Fruit fly (Drosophila melanogaster): ENCODE data around the gene CG6793.

The CG6793 gene

dm6 chr3L:12083861-12084260 lies 41.7 kb downstream of the CG6793 start:
- TF ChIP-seq CG6808 (GFP tag; optimal IDR thresholded peaks at IDR 0.05) (no peak), Eip78C (GFP tag) (peak; percentile 1), fkh (GFP tag; optimal IDR thresholded peaks at IDR 0.05) (peak; percentile 89), vri (GFP tag; optimal IDR thresholded peaks at IDR 0.05) (peak; percentile 54)

DNA sequence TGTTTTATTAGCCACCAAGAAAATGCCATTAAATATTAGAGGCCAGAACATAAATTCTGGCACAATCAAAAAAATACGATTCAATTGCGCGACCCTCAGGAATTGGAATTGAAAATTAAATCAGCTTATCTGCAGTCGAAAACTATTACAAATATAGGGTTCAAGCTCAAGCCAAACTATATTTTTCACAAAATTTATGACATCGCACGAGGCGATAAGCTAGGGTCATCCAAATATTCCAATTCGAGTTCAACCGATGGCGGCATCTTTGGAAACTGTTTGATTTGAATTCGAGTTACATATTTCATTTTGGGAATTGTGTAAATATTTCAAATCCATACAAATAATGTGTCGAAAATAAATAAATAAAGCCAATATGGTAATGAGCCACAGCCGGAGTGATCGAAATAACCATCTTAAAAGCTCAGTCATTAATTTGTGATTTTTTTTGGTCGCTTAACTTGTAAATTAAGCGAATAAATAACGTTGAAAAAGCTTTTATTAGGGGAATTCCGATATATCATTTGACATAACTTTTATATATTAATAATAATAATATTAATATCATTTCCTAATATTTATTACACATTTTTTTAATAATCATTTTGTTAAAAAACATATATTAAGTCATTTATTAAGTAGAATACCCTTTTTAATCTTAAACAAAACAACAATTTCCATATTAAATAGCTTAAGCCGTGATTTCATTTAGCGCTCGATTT lies 42.9 kb downstream of the CG6793 start:
- TF ChIP-seq svp (GFP tag), result peak; percentile 19
- TF ChIP-seq CG6792 (GFP tag; optimal IDR thresholded peaks at IDR 0.05), result no peak
- no peak for TF ChIP-seq Sox102F (GFP tag; optimal IDR thresholded peaks at IDR 0.05)
- peak; percentile 2 for TF ChIP-seq fkh (GFP tag; optimal IDR thresholded peaks at IDR 0.05)
- TF ChIP-seq Hr4 (GFP tag; optimal IDR thresholded peaks at IDR 0.05), result no peak
- TF ChIP-seq Hr39 (GFP tag; optimal IDR thresholded peaks at IDR 0.05), result no peak
- no peak for TF ChIP-seq CG10669 (GFP tag; optimal IDR thresholded peaks at IDR 0.05)
- no peak for TF ChIP-seq ss (GFP tag; optimal IDR thresholded peaks at IDR 0.05)
- no peak for TF ChIP-seq CG10631 (GFP tag; optimal IDR thresholded peaks at IDR 0.05)
- no peak for TF ChIP-seq net (GFP tag; optimal IDR thresholded peaks at IDR 0.05)
- no peak for TF ChIP-seq CG32006 (GFP tag; optimal IDR thresholded peaks at IDR 0.05)
- no peak for TF ChIP-seq topi (GFP tag; optimal IDR thresholded peaks at IDR 0.05)
- TF ChIP-seq Eip75B (GFP tag; optimal IDR thresholded peaks at IDR 0.05), result no peak
- TF ChIP-seq dsx (GFP tag; optimal IDR thresholded peaks at IDR 0.05; ENCODE audit: poor library complexity, severe bottlenecking), result no peak

DNA sequence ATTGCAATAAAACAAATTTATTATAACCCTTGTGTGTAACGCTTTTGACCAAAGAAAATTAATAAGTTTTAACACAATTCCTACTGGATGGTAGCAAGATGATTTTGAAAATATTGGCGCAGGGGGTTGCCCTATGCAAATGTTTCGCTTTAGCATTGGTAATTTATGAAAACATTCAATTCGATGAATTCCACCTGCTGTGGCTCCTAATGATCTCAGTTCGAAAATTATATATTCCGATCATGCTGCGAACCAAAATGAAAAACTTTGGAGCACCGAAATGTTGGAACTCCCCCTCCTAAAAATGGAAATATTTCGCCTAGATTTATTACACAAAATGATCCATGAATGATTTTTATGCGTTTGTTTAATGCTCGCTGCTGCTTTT lies 43.5 kb downstream of the CG6793 start:
- TF ChIP-seq dsx (GFP tag; optimal IDR thresholded peaks at IDR 0.05; ENCODE audit: poor library complexity, severe bottlenecking) (no peak), Met (GFP tag; optimal IDR thresholded peaks at IDR 0.05) (no peak), Hr38 (GFP tag; optimal IDR thresholded peaks at IDR 0.05) (no peak), spab (GFP tag; optimal IDR thresholded peaks at IDR 0.05) (no peak), CG16779 (tag; optimal IDR thresholded peaks at IDR 0.05) (no peak), eg (GFP tag; IDR thresholded peaks at IDR 0.05) (no peak), svp (GFP tag) (no peak), CG6276 (GFP tag; optimal IDR thresholded peaks at IDR 0.05) (no peak), CG4318 (GFP tag; optimal IDR thresholded peaks at IDR 0.05) (no peak), salr (GFP tag; optimal IDR thresholded peaks at IDR 0.05) (no peak), Hr39 (GFP tag; optimal IDR thresholded peaks at IDR 0.05) (no peak), Eip93F (GFP tag; optimal IDR thresholded peaks at IDR 0.05) (no peak), Sox102F (GFP tag; optimal IDR thresholded peaks at IDR 0.05) (no peak)

DNA sequence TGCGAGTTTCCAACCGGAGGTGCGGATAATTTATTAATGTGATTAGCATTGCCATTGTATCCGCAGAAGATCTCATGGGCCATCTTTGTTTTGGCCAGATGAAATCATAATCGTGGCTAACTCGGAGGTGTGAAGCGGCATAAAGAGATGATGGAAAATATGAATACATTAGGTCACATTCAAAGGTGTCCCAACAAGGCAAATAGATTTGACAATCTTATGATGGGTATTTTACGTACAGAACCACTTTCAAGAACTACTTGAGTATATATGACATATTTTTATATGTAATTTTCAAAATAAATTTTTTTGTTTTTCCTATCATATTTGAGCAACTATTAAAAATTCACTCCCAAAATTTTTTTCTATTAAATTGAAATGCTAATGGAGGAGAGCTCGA lies 46.1 kb downstream of the CG6793 start, which contains the start of gene CG17154:
TSS of gene CG17154 (plus strand) at position 301 of the 400 bp plus-strand sequence.
- TF ChIP-seq Eip78C (GFP tag) (peak; percentile 14), CG8119 (GFP tag; IDR thresholded peaks at IDR 0.05) (no peak), Eip93F (GFP tag; optimal IDR thresholded peaks at IDR 0.05) (no peak)

DNA sequence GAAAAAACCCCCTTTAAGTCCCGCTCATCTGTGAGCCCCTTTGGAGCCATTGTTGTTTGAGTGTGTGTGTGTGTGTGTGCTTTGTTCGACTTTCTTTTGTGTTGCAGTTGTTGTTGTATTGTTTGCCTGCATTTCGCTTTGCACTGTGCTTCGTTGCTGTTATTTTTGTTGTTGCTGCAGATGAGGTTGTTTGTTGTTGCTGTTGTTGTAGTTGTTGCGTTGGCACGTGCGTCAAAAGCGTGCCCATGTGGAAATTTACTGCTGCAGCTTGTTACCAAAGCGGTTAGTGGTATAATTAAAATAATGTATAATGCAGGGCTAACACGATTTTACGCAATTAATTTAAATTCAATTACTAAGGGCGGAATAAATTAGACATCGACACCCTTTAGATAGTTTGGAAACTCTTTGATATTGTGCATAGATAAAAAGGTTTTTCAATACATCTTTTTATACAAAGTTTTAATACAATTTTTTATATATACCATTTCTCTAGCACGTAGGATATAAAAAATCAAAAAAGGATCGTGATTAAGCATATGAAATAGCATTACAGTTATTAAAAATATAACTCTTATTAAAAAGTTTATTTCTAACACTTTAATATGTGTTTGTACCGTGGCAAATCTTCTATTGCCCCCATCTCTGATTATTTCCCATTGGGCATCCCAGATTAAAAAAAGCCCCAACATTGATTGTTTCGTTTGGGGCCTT lies 48.2 kb downstream of the CG6793 start:
- no peak for TF ChIP-seq CG16779 (tag; optimal IDR thresholded peaks at IDR 0.05)
- TF ChIP-seq pdm3 (GFP tag; optimal IDR thresholded peaks at IDR 0.05), result peak; percentile 66
- TF ChIP-seq Met (GFP tag; optimal IDR thresholded peaks at IDR 0.05), result peak; percentile 79
- TF ChIP-seq Hr4 (GFP tag; optimal IDR thresholded peaks at IDR 0.05), result no peak
- peak; percentile 32 for TF ChIP-seq cyc (GFP tag; optimal IDR thresholded peaks at IDR 0.05)
- no peak for TF ChIP-seq CG11902 (GFP tag; optimal IDR thresholded peaks at IDR 0.05)
- TF ChIP-seq dsx (GFP tag; optimal IDR thresholded peaks at IDR 0.05; ENCODE audit: poor library complexity, severe bottlenecking), result no peak
- TF ChIP-seq spab (GFP tag; optimal IDR thresholded peaks at IDR 0.05), result no peak
- TF ChIP-seq Eip93F (GFP tag; optimal IDR thresholded peaks at IDR 0.05), result no peak
- TF ChIP-seq CG9139 (GFP tag; optimal IDR thresholded peaks at IDR 0.05), result no peak
- peak in 1 of 2 experiments; percentile 18 for TF ChIP-seq salr (GFP tag; optimal IDR thresholded peaks at IDR 0.05)
- peak; percentile 45 for TF ChIP-seq topi (GFP tag; optimal IDR thresholded peaks at IDR 0.05)
- TF ChIP-seq CG6163 (GFP tag; IDR thresholded peaks at IDR 0.05), result peak; percentile 61; the same call in 2 of the 3 replicates
- no peak for TF ChIP-seq fd85E (GFP tag; optimal IDR thresholded peaks at IDR 0.05)
- peak; percentile 55 for TF ChIP-seq CG3919 (GFP tag; optimal IDR thresholded peaks at IDR 0.05)
- TF ChIP-seq OdsH (GFP tag; optimal IDR thresholded peaks at IDR 0.05), result peak; percentile 46
- peak; percentile 0 for TF ChIP-seq Lpt (GFP tag; optimal IDR thresholded peaks at IDR 0.05)
- peak; percentile 40 for TF ChIP-seq CG6854 (GFP tag; optimal IDR thresholded peaks at IDR 0.05)
- peak; percentile 56 for TF ChIP-seq achi (GFP tag; optimal IDR thresholded peaks at IDR 0.05)
- 0 out of 3 replicates have a peak, but pooled peaks have one; percentile 19 for TF ChIP-seq eg (GFP tag; IDR thresholded peaks at IDR 0.05)
- TF ChIP-seq Hr38 (GFP tag; optimal IDR thresholded peaks at IDR 0.05), result no peak
- no peak for TF ChIP-seq dac (GFP tag; optimal IDR thresholded peaks at IDR 0.05)
- TF ChIP-seq CG10631 (GFP tag; optimal IDR thresholded peaks at IDR 0.05), result peak; percentile 40
- TF ChIP-seq Gug (GFP tag; IDR thresholded peaks at IDR 0.05), result no peak
